Fruit fly (Drosophila melanogaster): ENCODE results near the gene cav.

- TF ChIP-seq CG8478 (optimal IDR thresholded peaks at IDR 0.05) (no peak), CTCF (optimal IDR thresholded peaks at IDR 0.05) (no peak)
Measured at dm6 chr3R:24270578-24270977, 49.7 kb downstream of the cav start.

Data from S2 (cell line).